Fruit fly (Drosophila melanogaster): ENCODE results near the gene CG11586.

DNA sequence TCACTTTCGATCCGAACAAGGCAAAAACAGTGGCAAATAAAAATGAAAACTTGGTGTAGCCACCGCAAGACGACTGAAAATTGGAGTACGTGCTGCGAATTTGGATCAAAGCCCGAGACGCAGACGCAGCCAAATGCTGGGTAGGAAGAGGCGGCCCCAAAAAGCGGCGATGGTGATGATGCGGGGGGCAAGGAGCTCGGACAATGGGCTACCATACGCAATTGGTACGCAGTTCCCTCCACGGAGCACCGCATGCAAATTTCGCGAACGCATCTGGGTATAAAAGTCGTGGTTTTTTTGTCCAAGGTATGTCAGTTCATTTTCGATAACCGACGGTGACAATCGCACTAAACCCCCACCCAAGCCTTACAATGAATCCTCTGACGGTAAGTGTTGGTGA lies 47.2 kb downstream of the CG11586 start, which contains the start of gene Cpr64Ad:
- TF ChIP-seq psq (GFP tag; optimal IDR thresholded peaks at IDR 0.05) (no peak), Vsx2 (GFP tag; optimal IDR thresholded peaks at IDR 0.05; ENCODE audit: partially characterized antibody) (no peak), lola (GFP tag; optimal IDR thresholded peaks at IDR 0.05) (no peak), foxo (GFP tag; optimal IDR thresholded peaks at IDR 0.05) (no peak), Rel (GFP tag; optimal IDR thresholded peaks at IDR 0.05) (no peak), Rel (tag; optimal IDR thresholded peaks at IDR 0.05) (no peak), fru (GFP tag; optimal IDR thresholded peaks at IDR 0.05) (no peak), N (GFP tag; optimal IDR thresholded peaks at IDR 0.05) (no peak), usp (GFP tag; optimal IDR thresholded peaks at IDR 0.05) (no peak), rgr (GFP tag; optimal IDR thresholded peaks at IDR 0.05) (no peak), br (GFP tag; optimal IDR thresholded peaks at IDR 0.05) (no peak), Myc (optimal IDR thresholded peaks at IDR 0.05) (no peak), Dfd (GFP tag; optimal IDR thresholded peaks at IDR 0.05) (no peak)

All from whole organism, wandering third instar larva.